Worm (Caenorhabditis elegans): ENCODE results near the gene K04C2.8.

K04C2.8 gene

ce11 chrIII:6873724-6874123 lies 3.6 kb downstream of the K04C2.8 start (continued):
- TF ChIP-seq nhr-237 (tag; optimal IDR thresholded peaks at IDR 0.05): no peak
- TF ChIP-seq dve-1 (tag; optimal IDR thresholded peaks at IDR 0.05; ENCODE audit: insufficient read depth): no peak
- peak in 1 of 2 experiments; percentile 36 for TF ChIP-seq hif-1 (tag; optimal IDR thresholded peaks at IDR 0.05)
- TF ChIP-seq ceh-28 (tag; optimal IDR thresholded peaks at IDR 0.05): no peak
- TF ChIP-seq nhr-77 (tag; optimal IDR thresholded peaks at IDR 0.05): no peak
- no peak for TF ChIP-seq ceh-32 (tag; optimal IDR thresholded peaks at IDR 0.05; ENCODE audit: poor library complexity)
- peak in 1 of 2 experiments; percentile 44 for TF ChIP-seq daf-16 (GFP tag; optimal IDR thresholded peaks at IDR 0.05)
- TF ChIP-seq daf-16 (tag; optimal IDR thresholded peaks at IDR 0.05): no peak

- TF ChIP-seq F26F4.8 (GFP tag; conservative IDR thresholded peaks at IDR 0.05) (no peak), D1046.2 (GFP tag; IDR thresholded peaks at IDR 0.05) (no peak), lin-1 (GFP tag; IDR thresholded peaks at IDR 0.05) (no peak)
Measured at ce11 chrIII:6880797-6881196, 10.7 kb downstream of the K04C2.8 start, which contains the start of gene K04C2.7. Gene K04C2.7, plus strand, starts transcription at chrIII:6881097.

ce11 chrIII:6881745-6882144 lies 11.6 kb downstream of the K04C2.8 start:
- TF ChIP-seq nhr-111 (GFP tag; optimal IDR thresholded peaks at IDR 0.05) (no peak), vab-7 (GFP tag; IDR thresholded peaks at IDR 0.05) (no peak), skn-1 (tag; optimal IDR thresholded peaks at IDR 0.05) (no peak), zfp-2 (tag; optimal IDR thresholded peaks at IDR 0.05) (no peak), dmd-9 (GFP tag; IDR thresholded peaks at IDR 0.05) (no peak), unc-62 (GFP tag; optimal IDR thresholded peaks at IDR 0.05 in 1 of 2) (peak in 1 of 2 experiments; percentile 85), unc-62 (tag; optimal IDR thresholded peaks at IDR 0.05) (no peak)

- TF ChIP-seq dve-1 (tag; optimal IDR thresholded peaks at IDR 0.05; ENCODE audit: insufficient read depth) (no peak), unc-62 (GFP tag; optimal IDR thresholded peaks at IDR 0.05 in 1 of 2) (peak in 1 of 2 experiments; percentile 67), unc-62 (tag; optimal IDR thresholded peaks at IDR 0.05) (no peak)
Measured at ce11 chrIII:6884203-6884602, 14.1 kb downstream of the K04C2.8 start, which contains the start of gene med-2. Gene med-2, plus strand, starts transcription at chrIII:6884503.

ce11 chrIII:6885889-6886288 lies 15.8 kb downstream of the K04C2.8 start:
- TF ChIP-seq nhr-10 (tag; optimal IDR thresholded peaks at IDR 0.05) (no peak), madf-5 (GFP tag; IDR thresholded peaks at IDR 0.05) (no peak), unc-62 (GFP tag; optimal IDR thresholded peaks at IDR 0.05 in 1 of 2) (peak in 1 of 2 experiments; percentile 98), unc-62 (tag; optimal IDR thresholded peaks at IDR 0.05) (no peak), lin-29 (GFP tag; IDR thresholded peaks at IDR 0.05) (no peak), aha-1 (tag) (peak; percentile 1)

ce11 chrIII:6887574-6887973 lies 17.5 kb downstream of the K04C2.8 start:
- TF ChIP-seq dpl-1 (GFP tag; optimal IDR thresholded peaks at IDR 0.05) (peak; percentile 50), ceh-82 (tag; optimal IDR thresholded peaks at IDR 0.05) (no peak), rbr-2 (tag; optimal IDR thresholded peaks at IDR 0.05) (peak; percentile 67), tra-1 (GFP tag; IDR thresholded peaks at IDR 0.05) (peak; percentile 92), ctbp-1 (GFP tag; IDR thresholded peaks at IDR 0.05) (peak; percentile 85), nhr-41 (GFP tag; IDR thresholded peaks at IDR 0.05) (peak; percentile 91), F10B5.3 (tag; optimal IDR thresholded peaks at IDR 0.05) (peak; percentile 48), ceh-62 (tag; optimal IDR thresholded peaks at IDR 0.05) (no peak), aly-2 (tag; optimal IDR thresholded peaks at IDR 0.05) (no peak), daf-12 (tag; optimal IDR thresholded peaks at IDR 0.05) (no peak), Y48G9A.11 (GFP tag; IDR thresholded peaks at IDR 0.05) (peak; percentile 80), mdl-1 (tag; optimal IDR thresholded peaks at IDR 0.05) (peak; percentile 19 to 36), php-3 (GFP tag; IDR thresholded peaks at IDR 0.05) (peak; percentile 65; the same call in 1 of the 2 replicates), R02D3.7 (tag; optimal IDR thresholded peaks at IDR 0.05) (peak; percentile 8), lir-3 (tag; optimal IDR thresholded peaks at IDR 0.05) (peak; percentile 49), madf-5 (GFP tag; IDR thresholded peaks at IDR 0.05) (0 out of 4 replicates have a peak, but pooled peaks have one; percentile 43 to 69), mdt-29 (GFP tag; IDR thresholded peaks at IDR 0.05) (peak; percentile 66; the same call in 1 of the 2 replicates), zfp-2 (tag; optimal IDR thresholded peaks at IDR 0.05) (peak; percentile 1), daf-19 (GFP tag; conservative IDR thresholded peaks at IDR 0.05) (peak; percentile 80), daf-16 (GFP tag; optimal IDR thresholded peaks at IDR 0.05) (peak in 1 of 2 experiments; percentile 72), daf-16 (tag; optimal IDR thresholded peaks at IDR 0.05) (peak; percentile 36), lim-7 (GFP tag; IDR thresholded peaks at IDR 0.05) (peak; percentile 96), zfp-3 (GFP tag; conservative IDR thresholded peaks at IDR 0.05) (peak; percentile 51; the same call in 1 of the 2 replicates), F26F4.8 (GFP tag; conservative IDR thresholded peaks at IDR 0.05) (peak; percentile 88), T26A8.4 (GFP tag; IDR thresholded peaks at IDR 0.05) (peak; percentile 82)
